Worm (Caenorhabditis elegans) whole organism, L3 larva: ENCODE measurements around the gene M151.7.

ENCODE experiments used
- ama-1 ChIP-seq: fragments of 150-350 bp; optimal IDR thresholded peaks from 2 replicates; lab custom pipeline; 2018
- elt-2 ChIP-seq: sonication (generic microtip); optimal IDR thresholded peaks from 2 replicates; lab custom pipeline; 2016; ENCODE audit warnings: missing genetic modification reagents, mild to moderate bottlenecking, missing genetic modification characterization, missing compliant biosample characterization
- elt-3 ChIP-seq, 3 experiments: fragments of 150-350 bp in 1 of 3; sonication (generic microtip) in 2 of 3; optimal IDR thresholded peaks; 2 replicates in 2 of 3; 4 replicates in 1 of 3; lab custom pipeline; 2014 to 2017; ENCODE audit warnings: missing biosample characterization in 3 of 3, missing genetic modification characterization in 3 of 3
- fkh-10 ChIP-seq: sonication (generic microtip); optimal IDR thresholded peaks from 2 replicates; lab custom pipeline; 2017; ENCODE audit warnings: missing biosample characterization, missing genetic modification reagents, missing genetic modification characterization
- mdl-1 ChIP-seq: fragments of 150-350 bp; optimal IDR thresholded peaks from 2 replicates; lab custom pipeline; 2014; ENCODE audit warnings: missing biosample characterization, missing genetic modification characterization
- nhr-12 ChIP-seq: fragments of 150-350 bp; optimal IDR thresholded peaks from 2 replicates; lab custom pipeline; 2014; ENCODE audit warnings: missing biosample characterization, missing genetic modification characterization
- nhr-77 ChIP-seq: fragments of 150-350 bp; optimal IDR thresholded peaks from 2 replicates; lab custom pipeline; 2014; ENCODE audit warnings: missing biosample characterization, missing genetic modification characterization
- pha-4 ChIP-seq: fragments of 150-350 bp; optimal IDR thresholded peaks from 2 replicates; lab custom pipeline; 2014; ENCODE audit warnings: missing biosample characterization, missing genetic modification reagents, missing genetic modification characterization
- sea-2 ChIP-seq: fragments of 150-350 bp; sonication (generic microtip); optimal IDR thresholded peaks from 4 replicates; lab custom pipeline; 2014; ENCODE audit warnings: missing biosample characterization, missing genetic modification reagents, missing genetic modification characterization
- skn-1 ChIP-seq: fragments of 150-350 bp; optimal IDR thresholded peaks from 2 replicates; lab custom pipeline; 2014; ENCODE audit warnings: missing biosample characterization, missing genetic modification characterization
- snpc-4 ChIP-seq: fragments of 150-350 bp; optimal IDR thresholded peaks from 2 replicates; lab custom pipeline; 2014; ENCODE audit warnings: missing biosample characterization, missing genetic modification characterization
- tbx-2 ChIP-seq: sonication (generic microtip); optimal IDR thresholded peaks from 2 replicates; lab custom pipeline; 2016; ENCODE audit warnings: mild to moderate bottlenecking, missing genetic modification characterization, missing compliant biosample characterization
- unc-62 ChIP-seq: fragments of 150-350 bp; sonication (generic microtip); optimal IDR thresholded peaks from 4 replicates; lab custom pipeline; 2014; ENCODE audit warnings: missing biosample characterization, missing genetic modification reagents, missing genetic modification characterization

ce11 chrII:3576742-3577141 lies 45.4 kb upstream of the M151.7 start, which contains the start of gene clec-132:
- TF ChIP-seq elt-3 (tag; optimal IDR thresholded peaks at IDR 0.05; lab: Kevin White, UChicago), result no peak
- TF ChIP-seq unc-62, result no peak
- no peak for TF ChIP-seq fkh-10 (GFP tag; lab: Kevin White, UChicago)
- TF ChIP-seq ama-1, result no peak
- no peak for TF ChIP-seq nhr-77
- TF ChIP-seq skn-1 (tag; lab: Kevin White, UChicago), result no peak
- TF ChIP-seq mdl-1 (tag; lab: Kevin White, UChicago), result no peak
- TF ChIP-seq tbx-2 (tag; lab: Kevin White, UChicago), result no peak
- no peak for TF ChIP-seq snpc-4
- no peak for TF ChIP-seq sea-2 (GFP tag; lab: Kevin White, UChicago)
- no peak for TF ChIP-seq nhr-12 (tag; lab: Kevin White, UChicago)
- TF ChIP-seq pha-4 (tag; lab: Kevin White, UChicago), result no peak
- no peak for TF ChIP-seq elt-2
